Worm (Caenorhabditis elegans): ENCODE measurements around the gene M02D8.5.

Gene M02D8.5

DNA sequence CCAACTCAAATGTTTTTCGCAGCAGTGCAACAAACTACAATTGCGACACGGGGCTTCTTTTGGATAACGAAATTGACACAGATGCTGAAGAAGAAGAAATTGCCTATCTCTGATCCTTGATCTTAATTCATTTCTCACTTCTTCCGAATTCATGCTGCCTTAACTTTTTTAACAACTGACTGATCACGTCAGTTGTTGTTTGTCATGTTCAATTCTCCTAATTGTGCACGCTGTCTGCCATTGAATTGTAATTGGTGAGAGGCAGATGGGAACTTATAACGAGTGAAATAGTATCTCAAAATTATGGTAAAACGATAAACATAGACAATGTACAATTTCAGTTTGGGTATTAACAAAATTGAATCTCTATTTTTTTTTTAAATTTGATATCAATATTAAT, 25.3 kb upstream of the M02D8.5 start:
- TF ChIP-seq him-1 (tag; optimal IDR thresholded peaks at IDR 0.05), result no peak
- no peak for TF ChIP-seq W03F9.2 (tag; optimal IDR thresholded peaks at IDR 0.05)
- no peak for TF ChIP-seq dao-5 (tag; optimal IDR thresholded peaks at IDR 0.05)

DNA sequence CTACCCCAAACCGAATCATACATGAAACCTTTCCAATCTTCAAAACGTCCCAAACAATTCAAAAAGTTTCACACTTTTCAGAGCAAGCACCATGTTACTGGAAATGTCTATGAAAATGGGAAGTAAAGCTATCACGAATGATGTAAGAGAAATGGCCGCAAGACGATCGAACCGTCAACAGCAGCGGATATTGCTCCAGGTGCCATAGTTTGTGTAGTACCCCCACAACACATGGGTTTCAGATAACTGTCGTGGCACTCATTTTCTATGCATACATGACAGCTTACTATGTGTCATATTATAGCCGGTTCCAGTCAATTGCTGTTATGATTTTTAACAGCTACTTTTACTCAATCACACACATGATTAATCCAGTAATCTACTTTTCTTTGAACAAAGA, 22.8 kb upstream of the M02D8.5 start, which contains the start of gene ZK721.3:
Gene ZK721.3, plus strand, starts transcription at position 301 of the 400 bp plus-strand sequence.
- TF ChIP-seq dao-5 (tag; optimal IDR thresholded peaks at IDR 0.05), result no peak
- no peak for TF ChIP-seq W03F9.2 (tag; optimal IDR thresholded peaks at IDR 0.05)
- no peak for TF ChIP-seq him-1 (tag; optimal IDR thresholded peaks at IDR 0.05)

DNA sequence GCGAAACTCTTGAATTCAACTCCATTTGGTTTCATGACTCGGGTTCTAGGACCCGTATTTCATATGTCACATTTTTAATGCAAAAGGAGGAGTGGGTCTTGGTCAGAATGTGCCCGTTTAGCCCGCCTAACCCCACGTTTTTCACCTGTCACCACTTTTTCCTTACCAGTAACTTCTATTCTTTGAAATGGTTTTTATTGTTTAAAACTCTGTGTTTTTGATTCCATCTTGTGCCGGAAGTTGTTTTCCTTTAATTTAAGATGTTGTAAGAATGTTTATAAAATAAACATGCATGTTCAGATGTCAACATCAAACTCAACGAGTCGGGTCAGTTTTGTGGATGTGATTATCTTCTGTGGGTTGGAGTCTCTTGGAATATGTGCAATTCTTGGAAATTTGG, 17.2 kb upstream of the M02D8.5 start, which contains the start of gene ZK721.4:
Gene ZK721.4, plus strand, starts transcription at position 301 of the 400 bp plus-strand sequence.
- TF ChIP-seq him-1 (tag; optimal IDR thresholded peaks at IDR 0.05) (no peak), dao-5 (tag; optimal IDR thresholded peaks at IDR 0.05) (no peak), W03F9.2 (tag; optimal IDR thresholded peaks at IDR 0.05) (no peak)

DNA sequence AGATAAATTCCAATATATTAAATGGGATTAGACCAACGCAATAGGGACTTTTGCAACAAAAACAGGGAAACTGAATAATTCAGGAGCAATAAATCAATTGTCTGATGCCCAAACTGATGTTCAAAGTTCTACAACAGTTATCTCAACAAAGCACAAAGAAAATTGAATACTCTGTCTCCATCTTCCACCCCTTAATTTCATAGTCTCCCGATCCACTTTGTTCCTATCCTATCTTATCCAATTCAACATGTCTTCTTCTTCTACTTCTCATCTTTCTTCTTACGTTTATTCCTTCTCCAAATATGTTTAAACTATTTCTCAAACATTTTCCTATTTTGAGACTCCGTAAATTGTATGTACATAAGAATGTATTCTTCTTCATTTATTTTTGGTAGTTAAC, 8.9 kb upstream of the M02D8.5 start:
- no peak for TF ChIP-seq him-1 (tag; optimal IDR thresholded peaks at IDR 0.05)

DNA sequence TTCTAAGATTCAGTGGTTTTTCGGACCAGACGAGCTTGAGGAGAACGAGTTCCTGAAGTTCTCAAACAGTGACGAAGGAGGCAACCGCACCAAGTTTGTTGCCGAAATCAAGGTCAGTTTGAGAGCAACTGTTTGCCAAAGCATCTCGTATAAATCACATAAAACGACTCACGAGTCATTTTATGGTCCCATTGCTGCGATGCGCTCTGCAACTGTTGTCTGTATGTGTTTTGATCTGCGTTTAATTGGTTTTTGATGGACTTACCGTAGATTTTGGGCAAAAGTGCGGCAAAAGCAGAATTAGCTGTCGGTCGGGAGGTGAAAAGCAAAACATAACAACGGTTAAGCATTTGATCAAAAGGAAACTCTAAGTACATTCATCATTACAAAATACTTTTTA, 2.6 kb upstream of the M02D8.5 start:
- no peak for TF ChIP-seq W03F9.2 (tag; optimal IDR thresholded peaks at IDR 0.05)
- no peak for TF ChIP-seq dao-5 (tag; optimal IDR thresholded peaks at IDR 0.05)
- no peak for TF ChIP-seq him-1 (tag; optimal IDR thresholded peaks at IDR 0.05)

DNA sequence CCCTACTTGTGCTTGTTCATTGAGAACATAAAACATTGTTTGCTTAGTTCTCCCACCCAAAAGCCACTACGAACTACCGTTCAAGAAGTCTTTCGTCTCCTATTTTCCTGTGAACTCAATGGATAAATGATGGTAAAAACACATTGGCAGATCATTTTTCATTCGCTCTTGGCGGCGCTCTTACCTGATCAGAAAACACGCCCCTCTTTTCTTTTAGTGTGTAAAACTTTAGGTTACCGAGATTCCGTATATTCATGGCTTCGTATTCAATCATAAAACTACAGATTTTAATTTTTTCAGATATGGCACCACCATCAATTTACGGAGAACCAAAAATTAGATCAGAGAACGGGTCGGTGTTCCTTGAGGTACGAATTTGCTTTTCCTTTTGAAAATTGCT, 2.2 kb upstream of the M02D8.5 start, which contains the start of gene zig-12:
Gene zig-12, plus strand, starts transcription at position 301 of the 400 bp plus-strand sequence.
- no peak for TF ChIP-seq W03F9.2 (tag; optimal IDR thresholded peaks at IDR 0.05)
- no peak for TF ChIP-seq him-1 (tag; optimal IDR thresholded peaks at IDR 0.05)
- no peak for TF ChIP-seq dao-5 (tag; optimal IDR thresholded peaks at IDR 0.05)

DNA sequence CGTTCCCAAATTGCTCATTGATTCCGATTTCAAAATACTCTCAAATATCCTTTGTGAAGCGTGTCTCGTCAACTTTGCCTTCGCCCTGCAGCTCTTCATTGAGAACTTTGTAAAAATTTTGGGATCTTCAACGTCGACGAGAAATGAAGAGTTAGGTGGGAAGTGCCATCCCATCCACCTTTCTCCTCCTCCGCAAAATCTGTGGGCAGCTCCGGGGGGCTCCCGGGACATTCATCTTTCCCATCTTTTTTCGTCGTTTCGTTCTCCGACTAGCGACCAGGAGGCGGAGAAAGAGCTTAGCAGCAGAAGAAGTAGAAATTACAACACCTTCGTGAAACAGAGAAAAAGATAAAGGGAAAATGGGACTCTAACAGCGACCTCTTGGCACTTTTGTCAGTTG, 1.5 kb upstream of the M02D8.5 start:
- TF ChIP-seq dao-5 (tag; optimal IDR thresholded peaks at IDR 0.05) (no peak), him-1 (tag; optimal IDR thresholded peaks at IDR 0.05) (no peak), W03F9.2 (tag; optimal IDR thresholded peaks at IDR 0.05) (no peak)

DNA sequence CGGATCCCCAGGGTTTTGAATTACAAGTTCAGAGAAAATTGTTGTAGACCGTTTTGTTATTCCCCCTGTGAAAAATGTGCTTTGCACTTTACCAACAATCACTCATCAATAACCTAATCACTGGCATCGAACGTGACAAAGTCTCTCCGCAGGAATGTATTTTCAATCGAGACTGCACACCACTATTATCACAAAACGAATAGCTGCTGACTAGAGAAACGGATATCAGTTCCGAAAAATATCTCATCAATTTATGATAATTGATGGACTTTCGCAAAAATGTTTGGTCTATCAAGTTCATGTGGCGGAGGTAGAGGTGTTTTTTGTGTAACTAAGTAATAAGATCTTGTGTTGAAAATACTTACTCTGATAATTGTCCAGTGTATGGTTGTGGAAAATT, 337 bp downstream of the M02D8.5 start:
- no peak for TF ChIP-seq dao-5 (tag; optimal IDR thresholded peaks at IDR 0.05)
- no peak for TF ChIP-seq W03F9.2 (tag; optimal IDR thresholded peaks at IDR 0.05)
- TF ChIP-seq him-1 (tag; optimal IDR thresholded peaks at IDR 0.05), result no peak

DNA sequence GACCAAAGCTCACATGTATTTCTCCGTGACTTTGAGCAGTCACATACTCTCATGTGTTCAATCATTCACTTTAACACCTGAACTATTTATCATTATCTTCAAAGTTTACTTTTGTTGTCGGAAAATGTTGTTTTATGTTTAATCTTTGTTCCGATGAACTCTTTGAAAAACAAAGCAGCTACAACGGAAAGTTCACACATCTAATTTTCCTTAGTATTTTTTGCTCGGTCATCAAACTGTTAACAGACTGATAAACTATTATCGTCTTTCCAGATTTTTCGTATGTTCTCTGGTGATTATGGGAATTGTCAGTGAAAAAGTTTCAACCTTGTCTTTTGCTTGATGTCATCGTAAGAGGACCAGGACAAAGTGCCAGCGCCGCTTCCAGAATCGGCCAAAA, 5.4 kb downstream of the M02D8.5 start:
- TF ChIP-seq dao-5 (tag; optimal IDR thresholded peaks at IDR 0.05), result no peak
- no peak for TF ChIP-seq W03F9.2 (tag; optimal IDR thresholded peaks at IDR 0.05)
- TF ChIP-seq him-1 (tag; optimal IDR thresholded peaks at IDR 0.05), result no peak

DNA sequence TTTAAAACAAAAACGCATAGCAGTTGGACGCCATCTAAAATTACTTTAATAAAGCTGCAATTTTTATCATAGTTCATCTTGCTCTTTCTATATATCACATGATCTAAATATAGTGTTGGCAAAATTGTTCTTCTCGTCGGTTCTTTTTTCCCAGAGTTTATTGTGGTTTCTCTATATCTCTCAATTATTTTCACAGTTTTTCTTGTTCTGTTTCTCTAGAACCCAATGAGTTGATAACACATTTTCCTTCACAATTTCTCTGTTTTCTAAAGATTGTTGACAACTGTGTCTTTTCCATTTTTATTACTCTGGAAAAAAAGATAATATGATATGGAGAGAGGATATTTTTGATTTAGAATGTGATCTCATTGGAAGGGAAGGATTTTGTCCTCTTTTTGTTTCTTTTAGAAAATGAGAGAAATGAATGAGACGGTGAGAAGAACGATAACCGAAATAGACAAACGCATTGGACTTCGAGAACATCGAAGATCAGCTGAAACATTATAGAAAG, 7.1 kb downstream of the M02D8.5 start:
- TF ChIP-seq dao-5 (tag; optimal IDR thresholded peaks at IDR 0.05) (no peak), him-1 (tag; optimal IDR thresholded peaks at IDR 0.05) (no peak), W03F9.2 (tag; optimal IDR thresholded peaks at IDR 0.05) (no peak)

DNA sequence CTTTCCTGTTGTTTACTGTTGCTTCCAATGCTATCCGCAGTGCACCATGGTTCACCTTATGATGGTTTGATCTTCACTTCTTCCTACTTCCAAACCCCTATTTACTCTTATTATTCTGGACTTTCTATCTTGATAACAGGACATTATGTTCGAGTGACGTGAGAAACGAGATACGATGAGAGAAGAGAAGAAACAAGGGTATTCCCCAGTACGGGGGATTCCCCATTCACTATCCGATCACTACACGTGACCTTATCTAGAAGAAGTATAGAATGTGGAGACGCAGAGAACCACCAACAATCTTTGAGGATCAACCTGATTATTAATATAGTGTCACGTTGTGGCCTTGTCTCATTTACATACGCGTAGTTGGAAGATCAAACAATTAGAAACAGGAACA, 8.9 kb downstream of the M02D8.5 start:
- TF ChIP-seq dao-5 (tag; optimal IDR thresholded peaks at IDR 0.05) (no peak), W03F9.2 (tag; optimal IDR thresholded peaks at IDR 0.05) (no peak), him-1 (tag; optimal IDR thresholded peaks at IDR 0.05) (no peak)

DNA sequence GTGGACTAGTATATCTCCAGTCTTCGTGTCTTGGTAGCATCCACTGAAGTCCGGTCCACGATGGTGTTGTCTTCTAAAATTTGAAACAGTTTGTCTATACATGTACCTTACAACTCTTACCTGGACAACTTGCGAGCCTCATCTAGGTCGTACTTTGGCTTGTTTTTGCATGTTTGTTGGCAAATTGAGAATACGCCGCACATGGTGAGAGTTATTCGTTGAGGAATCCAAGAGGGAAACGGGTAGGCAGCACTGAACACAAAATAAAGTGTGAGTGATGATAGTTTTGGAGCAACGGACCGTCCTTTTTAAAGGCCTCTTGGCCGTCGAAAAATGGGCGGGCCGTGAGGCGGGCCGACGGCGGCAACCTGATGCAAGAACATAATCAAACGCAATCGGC, 10.7 kb downstream of the M02D8.5 start, which contains the start of gene asns-2:
Gene asns-2, minus strand, starts transcription at position 282 of the 400 bp plus-strand sequence.
- TF ChIP-seq W03F9.2 (tag; optimal IDR thresholded peaks at IDR 0.05) (no peak), him-1 (tag; optimal IDR thresholded peaks at IDR 0.05) (no peak), dao-5 (tag; optimal IDR thresholded peaks at IDR 0.05) (no peak)

DNA sequence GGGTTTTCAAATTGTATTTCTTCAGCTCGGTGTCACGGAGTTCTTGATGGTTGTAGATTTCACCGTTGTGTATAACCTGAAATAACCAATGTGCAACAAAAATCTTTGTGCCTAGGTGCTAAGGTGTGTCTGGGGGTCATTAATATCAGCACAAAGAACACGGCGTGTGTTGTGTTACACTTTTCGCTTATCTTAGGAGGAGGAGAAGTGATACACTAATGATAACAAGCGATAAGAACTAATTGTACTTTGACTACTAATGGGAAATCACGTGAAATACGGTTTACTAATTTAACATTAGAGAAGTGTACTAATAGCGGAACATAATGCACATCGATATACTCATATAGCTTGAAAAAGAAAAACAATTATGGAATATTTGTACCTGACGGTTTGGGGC, 11.2 kb downstream of the M02D8.5 start:
- TF ChIP-seq dao-5 (tag; optimal IDR thresholded peaks at IDR 0.05), result no peak
- TF ChIP-seq W03F9.2 (tag; optimal IDR thresholded peaks at IDR 0.05), result no peak
- no peak for TF ChIP-seq him-1 (tag; optimal IDR thresholded peaks at IDR 0.05)

DNA sequence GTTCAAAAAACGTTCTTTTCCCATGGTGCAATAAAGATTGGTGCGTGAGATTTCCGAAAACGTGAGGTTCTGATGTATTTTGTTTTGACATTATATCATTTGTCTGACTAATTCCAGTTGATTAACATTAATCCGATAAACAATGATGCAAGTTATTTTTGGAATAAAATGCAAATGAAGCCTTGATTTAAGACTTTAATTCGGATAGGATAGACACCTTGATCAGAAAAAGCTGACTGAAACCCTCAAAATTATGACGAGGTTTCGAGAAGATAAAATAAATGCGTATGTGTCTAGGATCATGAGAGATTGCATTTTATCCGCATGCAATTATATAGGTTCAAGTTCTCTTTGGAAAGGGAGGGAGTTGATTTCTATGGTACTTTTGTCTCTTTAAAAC, 15.9 kb downstream of the M02D8.5 start:
- TF ChIP-seq him-1 (tag; optimal IDR thresholded peaks at IDR 0.05) (no peak), dao-5 (tag; optimal IDR thresholded peaks at IDR 0.05) (no peak), W03F9.2 (tag; optimal IDR thresholded peaks at IDR 0.05) (no peak)
